Fruit fly (Drosophila melanogaster) S2 (cell line): ENCODE results near the gene Cyp305a1.

Experiments used
- CG8478 ChIP-seq: fragments of >200 bp; optimal IDR thresholded peaks from 2 replicates; lab custom pipeline; 2018
- CTCF ChIP-seq, 2 experiments: fragments of >200 bp; optimal IDR thresholded peaks; 2 replicates each; lab custom pipeline; 2018

DNA sequence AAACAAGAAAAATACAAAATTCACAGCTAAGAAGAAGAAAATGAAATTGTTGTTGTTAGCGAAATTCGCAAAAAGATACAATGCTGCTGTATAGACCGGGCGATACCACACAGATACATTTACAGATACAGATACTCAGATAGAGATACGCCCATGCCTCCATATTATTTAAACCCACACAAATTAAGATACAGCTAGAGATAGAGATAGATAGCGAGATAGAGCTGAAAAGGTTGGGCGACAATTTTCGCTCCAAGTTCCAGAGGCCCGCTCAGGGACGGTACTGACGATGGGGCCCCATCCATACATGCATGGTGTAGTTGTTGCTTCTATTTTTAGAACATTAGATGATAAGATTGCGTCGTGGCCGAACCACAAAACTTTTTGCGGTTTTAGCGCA, 25.5 kb downstream of the Cyp305a1 start:
- TF ChIP-seq CG8478 (lab: Kevin White, UChicago) (no peak), CTCF (optimal IDR thresholded peaks at IDR 0.05; lab: Kevin White, UChicago) (no peak)
